Worm (Caenorhabditis elegans) whole organism, dauer: ENCODE results near the gene bbs-2.

Experiments
- unc-62 ChIP-seq: sonication (generic microtip); optimal IDR thresholded peaks from 2 replicates; lab custom pipeline; 2017; ENCODE audit warnings: missing biosample characterization, missing genetic modification reagents, missing genetic modification characterization

Gene bbs-2

DNA sequence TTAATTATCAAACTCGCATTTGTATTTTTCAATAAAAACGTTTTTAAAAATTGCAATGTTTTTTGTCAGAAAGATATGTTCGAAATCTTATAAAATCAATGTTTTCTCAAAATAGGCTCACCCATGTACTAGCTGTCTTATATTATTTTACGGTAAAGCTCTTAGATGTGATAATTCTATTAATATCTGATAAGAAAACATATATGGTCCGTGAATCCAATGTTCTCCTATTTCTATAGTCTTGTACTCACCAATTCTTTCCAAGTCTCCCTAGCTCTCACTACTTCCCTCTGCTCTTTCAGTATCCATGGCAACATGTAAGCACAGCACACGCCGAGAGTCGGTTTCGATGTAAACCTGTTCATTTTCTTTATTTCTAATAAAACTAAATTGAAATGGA is at the start of gene bbs-2:
Gene bbs-2, plus strand, starts transcription at position 301 of the 400 bp plus-strand sequence.
- no peak for TF ChIP-seq unc-62 (GFP tag; lab: Kevin White, UChicago)

DNA sequence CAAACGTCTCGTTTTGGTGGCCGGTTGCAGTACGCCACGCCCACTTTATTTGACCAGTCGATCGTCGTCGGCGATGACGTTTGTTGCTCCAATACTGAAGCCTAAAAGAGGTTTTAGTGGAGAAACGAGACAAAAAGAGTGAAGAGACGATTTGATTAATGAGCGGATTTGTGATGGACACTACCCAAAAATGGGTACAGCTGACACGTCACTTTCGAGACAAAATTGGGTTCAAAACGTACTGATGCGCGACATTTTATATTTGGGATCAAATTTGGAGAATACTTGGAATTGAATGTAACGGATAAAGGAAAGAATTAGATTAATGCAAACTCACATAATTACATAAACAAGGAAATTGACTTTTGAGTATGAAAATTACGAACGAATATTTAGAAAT is 36.4 kb upstream of the bbs-2 start, which contains the start of gene ilys-4:
Gene ilys-4, minus strand, starts transcription at position 101 of the 400 bp plus-strand sequence.
- TF ChIP-seq unc-62 (GFP tag; lab: Kevin White, UChicago), result no peak

ce11 chrIV:7897953-7898352 is 35.9 kb upstream of the bbs-2 start:
- no peak for TF ChIP-seq unc-62 (GFP tag; lab: Kevin White, UChicago)

DNA sequence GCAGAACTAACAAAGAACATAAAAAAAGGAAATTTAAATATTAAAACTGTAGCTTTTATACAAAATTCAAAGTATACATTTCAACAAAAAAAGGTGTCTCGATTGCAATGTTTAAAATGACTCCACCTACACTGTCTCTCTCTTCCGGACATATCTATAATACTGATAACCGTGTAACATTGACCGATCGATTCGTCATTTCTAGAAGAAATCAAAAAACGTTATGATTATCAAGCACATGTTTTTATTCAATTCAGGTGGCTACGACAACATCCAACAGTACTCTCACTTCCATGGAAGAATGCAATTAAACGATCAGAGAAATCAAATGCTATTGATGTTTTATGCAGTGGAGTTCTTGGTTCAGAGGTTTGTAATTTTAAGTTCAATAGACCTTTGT is 35.3 kb upstream of the bbs-2 start:
- TF ChIP-seq unc-62 (GFP tag; lab: Kevin White, UChicago), result no peak

DNA sequence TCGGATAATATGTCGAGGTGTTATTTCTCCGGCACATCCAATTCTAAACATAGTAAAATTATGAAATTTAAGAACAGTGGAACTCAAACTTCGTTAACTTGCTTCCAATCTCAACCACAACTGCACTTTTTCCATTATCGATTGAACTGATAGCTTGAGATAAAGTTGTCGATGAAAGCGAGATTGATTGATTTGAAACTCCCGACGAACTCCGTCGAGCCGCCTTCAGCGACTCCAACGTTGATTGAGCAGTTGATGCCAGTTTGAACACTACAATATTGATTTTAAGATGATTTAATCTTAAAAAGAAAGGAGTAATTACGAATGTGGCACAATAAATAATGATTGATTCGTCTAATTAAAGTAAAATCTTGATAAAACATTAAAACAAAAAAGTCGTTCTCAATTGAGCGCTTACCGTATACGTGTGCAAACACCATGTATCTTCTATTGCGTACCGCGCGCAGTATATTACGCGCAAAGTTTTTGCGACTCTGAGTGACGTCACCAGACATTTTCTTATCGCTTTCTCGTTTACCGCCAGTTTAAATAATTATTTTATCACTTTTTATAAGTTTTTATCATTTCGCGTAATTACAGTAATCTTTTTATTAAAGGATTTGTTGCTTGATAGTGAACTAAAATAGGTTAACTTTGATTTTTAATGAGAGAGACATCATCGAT is 31.5 kb upstream of the bbs-2 start, which contains the start of gene arp-11:
Gene arp-11, minus strand, starts transcription at position 51 of the 684 bp plus-strand sequence.
- no peak for TF ChIP-seq unc-62 (GFP tag; lab: Kevin White, UChicago)

DNA sequence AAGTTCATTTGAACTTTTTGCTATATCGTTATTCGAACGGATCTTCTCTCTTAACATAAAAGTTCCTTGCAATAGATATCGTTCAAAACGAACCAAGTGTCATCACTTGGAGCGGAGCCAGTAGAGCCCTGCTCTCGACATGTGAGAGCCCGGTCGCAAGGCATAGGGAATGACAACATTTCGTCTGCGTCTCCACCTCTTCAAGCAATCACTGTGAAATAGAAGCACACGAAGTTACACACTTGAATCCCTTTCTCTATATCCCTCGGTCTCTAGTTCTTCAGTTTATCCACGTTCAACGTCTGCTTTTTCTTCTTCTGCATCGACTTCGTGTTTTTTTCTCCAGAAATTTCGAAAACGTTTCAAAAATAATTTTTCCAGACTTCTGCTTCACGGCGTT is 30.5 kb upstream of the bbs-2 start, which contains the start of gene C49H3.6:
Gene C49H3.6, plus strand, starts transcription at position 380 of the 400 bp plus-strand sequence.
- TF ChIP-seq unc-62 (GFP tag; lab: Kevin White, UChicago), result no peak

DNA sequence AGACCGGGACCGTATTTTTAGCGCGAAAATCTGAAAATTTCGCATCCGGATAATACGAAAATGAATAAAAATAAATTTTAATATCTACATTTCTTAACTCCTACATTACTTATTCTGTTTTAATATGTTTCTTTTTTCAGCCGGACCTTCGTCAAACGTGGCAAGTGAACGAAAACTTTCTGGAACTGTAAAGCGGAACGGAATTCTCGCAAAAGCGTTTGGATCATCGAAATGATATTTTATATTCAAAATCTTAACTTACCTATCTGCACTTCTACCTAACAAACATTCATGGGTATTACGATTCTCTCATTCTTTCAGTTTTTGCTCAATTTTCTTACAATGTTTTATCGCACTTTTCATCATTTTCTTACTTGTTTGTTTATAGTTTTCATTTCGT is 27.2 kb upstream of the bbs-2 start:
- TF ChIP-seq unc-62 (GFP tag; lab: Kevin White, UChicago), result no peak

ce11 chrIV:7909455-7910141 is 24.2 kb upstream of the bbs-2 start:
- no peak for TF ChIP-seq unc-62 (GFP tag; lab: Kevin White, UChicago)

- no peak for TF ChIP-seq unc-62 (GFP tag; lab: Kevin White, UChicago)
Observed at ce11 chrIV:7910197-7910735, 23.6 kb upstream of the bbs-2 start, which contains the start of the genes npp-27 and ntl-4. TSS of gene npp-27 (minus strand) at chrIV:7910247. TSS of gene ntl-4 (plus strand) at chrIV:7910575.

ce11 chrIV:7914991-7915390 is 18.8 kb upstream of the bbs-2 start, which contains the start of gene C49H3.4:
TSS of gene C49H3.4 (plus strand) at chrIV:7915291.
- TF ChIP-seq unc-62 (GFP tag; lab: Kevin White, UChicago), result no peak

ce11 chrIV:7916907-7917306 is 16.9 kb upstream of the bbs-2 start:
- TF ChIP-seq unc-62 (GFP tag; lab: Kevin White, UChicago), result no peak

ce11 chrIV:7917881-7918280 is 16.0 kb upstream of the bbs-2 start:
- TF ChIP-seq unc-62 (GFP tag; lab: Kevin White, UChicago), result no peak

DNA sequence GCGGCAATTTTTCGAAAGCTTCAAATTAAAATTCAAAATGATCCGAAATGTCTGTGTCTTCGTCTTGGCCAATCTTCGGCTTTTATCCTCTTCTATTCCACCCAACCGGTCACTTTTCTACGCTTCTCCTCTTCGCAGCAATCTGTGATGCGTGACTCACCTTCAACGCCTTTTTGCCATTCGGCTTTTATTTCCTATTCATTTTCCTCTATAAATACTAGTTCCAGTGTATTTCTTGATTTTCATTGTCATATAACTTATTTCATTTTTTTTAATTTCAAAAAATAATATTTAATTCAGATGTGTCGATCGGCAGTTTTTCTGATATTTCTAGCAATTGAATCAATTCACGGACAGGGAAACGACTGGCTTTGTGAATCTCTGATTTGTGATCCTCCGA is 13.7 kb upstream of the bbs-2 start, which contains the start of gene C49H3.16:
Gene C49H3.16, plus strand, starts transcription at position 301 of the 400 bp plus-strand sequence.
- TF ChIP-seq unc-62 (GFP tag; lab: Kevin White, UChicago), result no peak

DNA sequence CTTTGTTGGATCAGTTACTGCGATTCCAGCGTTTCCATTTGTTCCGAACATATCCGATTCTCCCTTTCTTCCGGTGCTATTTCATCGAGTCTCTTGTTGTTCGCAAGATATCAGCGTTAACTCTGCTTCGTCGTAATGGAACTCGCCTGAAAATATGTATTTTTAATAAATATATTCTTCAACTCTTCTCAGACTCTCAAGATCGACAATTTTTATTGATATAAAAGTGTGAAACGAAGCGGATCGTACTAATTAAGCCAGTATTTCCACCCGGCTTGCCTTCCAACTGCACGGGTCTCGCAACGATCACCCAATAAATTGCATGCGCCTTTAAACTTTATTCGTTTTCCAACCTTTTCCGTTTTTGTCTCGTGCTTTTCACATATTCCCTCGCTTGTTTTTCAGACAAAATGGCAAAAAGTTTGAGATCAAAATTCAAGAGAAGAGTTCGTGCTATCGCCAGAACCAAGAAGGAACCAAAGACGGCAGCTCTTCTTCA is 9.8 kb upstream of the bbs-2 start, which contains the start of the genes xpo-3 and C49H3.3:
Gene xpo-3, minus strand, starts transcription at position 51 of the 499 bp plus-strand sequence.
Gene C49H3.3, plus strand, starts transcription at position 369 of the 499 bp plus-strand sequence.
- no peak for TF ChIP-seq unc-62 (GFP tag; lab: Kevin White, UChicago)

DNA sequence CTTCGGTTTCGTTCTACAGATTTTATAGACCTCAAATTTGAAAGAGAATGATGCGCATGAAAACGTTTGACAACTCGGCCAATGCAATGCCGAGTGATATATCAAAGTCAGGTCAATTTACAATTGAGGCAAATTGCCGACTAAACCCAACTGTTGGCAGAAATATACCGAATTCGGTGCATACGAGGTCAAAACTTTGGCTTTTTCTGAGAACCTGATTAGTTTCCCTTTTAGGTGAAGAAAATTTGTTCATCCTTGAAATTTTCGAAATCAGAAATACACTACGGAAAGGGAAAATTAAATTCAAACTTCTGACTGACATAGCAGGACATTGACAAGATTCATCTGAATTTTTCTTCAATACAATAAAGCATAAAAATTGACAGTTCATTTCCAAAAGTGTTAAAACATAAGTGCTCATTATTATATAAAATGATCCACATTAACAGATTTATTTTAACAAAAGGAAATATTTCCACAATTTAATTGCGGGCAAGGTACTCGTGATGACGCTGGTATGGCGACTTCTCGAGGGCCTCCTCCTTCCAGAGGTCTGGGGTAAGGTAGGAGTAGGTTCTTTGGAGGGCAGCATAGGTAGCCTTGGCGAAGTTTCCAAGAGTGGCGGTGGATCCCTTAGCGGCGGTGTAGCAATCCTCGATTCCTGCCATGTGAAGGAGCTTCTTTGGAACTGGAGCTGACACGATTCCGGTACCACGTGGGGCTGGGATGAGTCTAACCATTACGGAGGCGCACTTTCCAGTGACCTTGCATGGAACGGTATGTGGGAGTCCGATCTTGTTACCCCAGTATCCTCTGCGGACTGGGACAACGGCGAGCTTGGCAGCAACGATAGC is 8.6 kb upstream of the bbs-2 start:
- no peak for TF ChIP-seq unc-62 (GFP tag; lab: Kevin White, UChicago)
